Worm (Caenorhabditis elegans) whole organism, L3 larva: ENCODE measurements around the gene srx-86.

Experiments used
- ceh-28 ChIP-seq: fragments of 150-350 bp; optimal IDR thresholded peaks from 2 replicates; lab custom pipeline; 2014; ENCODE audit warnings: missing biosample characterization, missing genetic modification reagents, missing genetic modification characterization
- daf-12 ChIP-seq: fragments of 150-350 bp; optimal IDR thresholded peaks from 2 replicates; lab custom pipeline; 2014; ENCODE audit warnings: missing biosample characterization, missing genetic modification reagents, missing genetic modification characterization
- egl-5 ChIP-seq: fragments of 150-350 bp; optimal IDR thresholded peaks from 2 replicates; lab custom pipeline; 2017; ENCODE audit warnings: missing biosample characterization, missing genetic modification reagents, missing genetic modification characterization, inconsistent platforms
- elt-1 ChIP-seq: fragments of 150-350 bp; optimal IDR thresholded peaks from 2 replicates; lab custom pipeline; 2014; ENCODE audit warnings: missing biosample characterization, missing genetic modification characterization
- elt-2 ChIP-seq: sonication (generic microtip); optimal IDR thresholded peaks from 2 replicates; lab custom pipeline; 2016; ENCODE audit warnings: missing genetic modification reagents, mild to moderate bottlenecking, missing genetic modification characterization, missing compliant biosample characterization
- elt-3 ChIP-seq, 3 experiments: fragments of 150-350 bp in 1 of 3; sonication (generic microtip) in 2 of 3; optimal IDR thresholded peaks; 2 replicates in 2 of 3; 4 replicates in 1 of 3; lab custom pipeline; 2014 to 2017; ENCODE audit warnings: missing biosample characterization in 3 of 3, missing genetic modification characterization in 3 of 3
- eor-1 ChIP-seq, 2 experiments: fragments of 150-350 bp; optimal IDR thresholded peaks; 2 replicates each; lab custom pipeline; 2014 to 2018; ENCODE audit warnings: missing biosample characterization in 2 of 2, missing genetic modification characterization in 2 of 2
- fkh-10 ChIP-seq: sonication (generic microtip); optimal IDR thresholded peaks from 2 replicates; lab custom pipeline; 2017; ENCODE audit warnings: missing biosample characterization, missing genetic modification reagents, missing genetic modification characterization
- fkh-2 ChIP-seq: fragments of 150-350 bp; optimal IDR thresholded peaks from 2 replicates; lab custom pipeline; 2014; ENCODE audit warnings: missing biosample characterization, missing genetic modification reagents, missing genetic modification characterization
- fos-1 ChIP-seq: fragments of 150-350 bp; optimal IDR thresholded peaks from 2 replicates; lab custom pipeline; 2014; ENCODE audit warnings: missing biosample characterization, missing genetic modification characterization
- hmg-11 ChIP-seq: sonication (generic microtip); optimal IDR thresholded peaks from 2 replicates; lab custom pipeline; 2016; ENCODE audit warnings: missing genetic modification characterization, missing compliant biosample characterization
- jun-1 ChIP-seq: fragments of 150-350 bp; optimal IDR thresholded peaks from 2 replicates; lab custom pipeline; 2014; ENCODE audit warnings: missing biosample characterization, missing genetic modification reagents, missing genetic modification characterization
- lin-15B ChIP-seq: fragments of 150-350 bp; optimal IDR thresholded peaks from 2 replicates; lab custom pipeline; 2014; ENCODE audit warnings: missing biosample characterization, missing genetic modification characterization
- lin-39 ChIP-seq: fragments of 150-350 bp; optimal IDR thresholded peaks from 2 replicates; lab custom pipeline; 2018; ENCODE audit warnings: missing biosample characterization, missing genetic modification reagents, missing genetic modification characterization
- lsy-12 ChIP-seq: sonication (generic microtip); optimal IDR thresholded peaks from 2 replicates; lab custom pipeline; 2016; ENCODE audit warnings: mild to moderate bottlenecking, missing genetic modification characterization, missing compliant biosample characterization
- mml-1 ChIP-seq: fragments of 150-350 bp; sonication (generic microtip); optimal IDR thresholded peaks from 3 replicates; lab custom pipeline; 2014; ENCODE audit warnings: missing biosample characterization, missing genetic modification characterization
- nfya-1 ChIP-seq: sonication (generic microtip); optimal IDR thresholded peaks from 2 replicates; lab custom pipeline; 2017; ENCODE audit warnings: missing genetic modification characterization, mild to moderate bottlenecking, missing compliant biosample characterization, antibody characterized with exemption, moderate library complexity; ENCODE audit not compliant: insufficient read depth
- nhr-11 ChIP-seq: fragments of 150-350 bp; optimal IDR thresholded peaks from 2 replicates; lab custom pipeline; 2014; ENCODE audit warnings: missing biosample characterization, missing genetic modification characterization
- nhr-23 ChIP-seq: fragments of 150-350 bp; optimal IDR thresholded peaks from 2 replicates; lab custom pipeline; 2014; ENCODE audit warnings: missing biosample characterization, missing genetic modification reagents, missing genetic modification characterization
- nhr-237 ChIP-seq: fragments of 150-350 bp; optimal IDR thresholded peaks from 2 replicates; lab custom pipeline; 2014; ENCODE audit warnings: missing biosample characterization, missing genetic modification characterization
- nhr-25 ChIP-seq: sonication (generic microtip); optimal IDR thresholded peaks from 2 replicates; lab custom pipeline; 2017; ENCODE audit warnings: missing biosample characterization, missing genetic modification characterization
- nhr-28 ChIP-seq: fragments of 150-350 bp; optimal IDR thresholded peaks from 2 replicates; lab custom pipeline; 2014; ENCODE audit warnings: missing biosample characterization, missing genetic modification characterization
- nhr-43 ChIP-seq: sonication (generic microtip); optimal IDR thresholded peaks from 2 replicates; lab custom pipeline; 2016; ENCODE audit warnings: mild to moderate bottlenecking, missing genetic modification characterization, missing compliant biosample characterization; ENCODE audit not compliant: poor library complexity, severe bottlenecking
- nhr-67 ChIP-seq: fragments of 150-350 bp; optimal IDR thresholded peaks from 2 replicates; lab custom pipeline; 2014; ENCODE audit warnings: missing biosample characterization, missing genetic modification characterization
- nhr-76 ChIP-seq: fragments of 150-350 bp; sonication (generic microtip); optimal IDR thresholded peaks from 5 replicates; lab custom pipeline; 2014; ENCODE audit warnings: missing biosample characterization, missing genetic modification characterization
- pha-4 ChIP-seq: fragments of 150-350 bp; optimal IDR thresholded peaks from 2 replicates; lab custom pipeline; 2014; ENCODE audit warnings: missing biosample characterization, missing genetic modification reagents, missing genetic modification characterization
- pqm-1 ChIP-seq: fragments of 150-350 bp; optimal IDR thresholded peaks from 2 replicates; lab custom pipeline; 2017; ENCODE audit warnings: missing biosample characterization, missing genetic modification characterization, inconsistent platforms
- skn-1 ChIP-seq: fragments of 150-350 bp; optimal IDR thresholded peaks from 2 replicates; lab custom pipeline; 2014; ENCODE audit warnings: missing biosample characterization, missing genetic modification characterization
- ztf-11 ChIP-seq: fragments of 150-350 bp; optimal IDR thresholded peaks from 2 replicates; lab custom pipeline; 2014; ENCODE audit warnings: missing biosample characterization, missing genetic modification characterization

The srx-86 gene

DNA sequence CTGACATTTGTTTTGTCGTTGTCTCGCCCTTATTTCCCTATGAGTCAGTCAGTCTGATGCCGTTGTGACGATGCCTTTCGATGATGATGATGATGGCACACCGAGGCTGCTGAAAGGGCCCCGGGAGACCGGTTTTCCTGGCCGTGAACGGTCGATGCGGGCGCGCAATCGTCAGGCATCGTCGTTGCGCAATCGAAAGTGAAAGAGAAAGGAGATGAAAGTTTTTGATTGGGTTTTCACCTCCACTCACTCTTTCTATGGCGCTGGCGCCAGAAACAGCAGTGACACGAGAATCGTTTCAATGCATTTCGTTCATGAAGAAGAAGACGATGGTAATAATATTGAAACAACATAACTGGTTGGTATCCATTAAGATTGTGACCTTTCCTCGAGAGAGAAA, 29.8 kb upstream of the srx-86 start (continued):
- TF ChIP-seq lin-15B (tag; lab: Kevin White, UChicago), result no peak
- no peak for TF ChIP-seq daf-12 (tag; lab: Kevin White, UChicago)
- TF ChIP-seq nhr-28 (tag; lab: Kevin White, UChicago), result no peak

DNA sequence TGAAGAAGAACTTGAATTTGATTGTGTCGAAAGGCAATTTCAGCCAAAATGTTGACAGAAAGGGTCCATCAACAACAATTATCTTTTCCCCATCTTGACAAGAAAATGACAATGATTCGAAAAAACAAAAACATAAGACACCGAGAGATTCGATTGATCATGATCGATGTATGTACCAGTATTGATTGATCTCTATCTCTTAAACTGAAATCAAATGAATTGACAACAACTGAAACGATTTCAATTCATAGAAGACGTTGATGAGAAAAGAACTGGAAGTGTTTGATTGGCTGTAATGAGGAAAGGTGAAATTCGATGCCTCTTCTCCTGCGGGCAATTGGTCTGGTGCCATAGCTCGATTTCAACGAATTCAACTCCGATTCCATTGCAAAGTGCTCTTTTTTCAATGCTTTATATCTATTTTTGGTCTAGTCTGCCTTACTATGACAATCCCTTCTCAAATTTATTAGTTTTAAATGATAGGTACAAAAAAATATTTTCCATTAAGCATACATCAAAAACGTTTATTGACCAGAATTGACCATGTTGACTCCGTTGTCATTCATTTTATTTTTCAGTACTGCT, 29.3 kb upstream of the srx-86 start:
- TF ChIP-seq elt-3 (tag; optimal IDR thresholded peaks at IDR 0.05; lab: Kevin White, UChicago) (no peak), ztf-11 (no peak), elt-1 (peak; percentile 41), nhr-67 (tag; lab: Kevin White, UChicago) (no peak), nhr-11 (tag; lab: Kevin White, UChicago) (no peak), daf-12 (tag; lab: Kevin White, UChicago) (no peak), fkh-10 (GFP tag; lab: Kevin White, UChicago) (no peak), nhr-76 (no peak), nhr-25 (tag; lab: Kevin White, UChicago) (no peak)

DNA sequence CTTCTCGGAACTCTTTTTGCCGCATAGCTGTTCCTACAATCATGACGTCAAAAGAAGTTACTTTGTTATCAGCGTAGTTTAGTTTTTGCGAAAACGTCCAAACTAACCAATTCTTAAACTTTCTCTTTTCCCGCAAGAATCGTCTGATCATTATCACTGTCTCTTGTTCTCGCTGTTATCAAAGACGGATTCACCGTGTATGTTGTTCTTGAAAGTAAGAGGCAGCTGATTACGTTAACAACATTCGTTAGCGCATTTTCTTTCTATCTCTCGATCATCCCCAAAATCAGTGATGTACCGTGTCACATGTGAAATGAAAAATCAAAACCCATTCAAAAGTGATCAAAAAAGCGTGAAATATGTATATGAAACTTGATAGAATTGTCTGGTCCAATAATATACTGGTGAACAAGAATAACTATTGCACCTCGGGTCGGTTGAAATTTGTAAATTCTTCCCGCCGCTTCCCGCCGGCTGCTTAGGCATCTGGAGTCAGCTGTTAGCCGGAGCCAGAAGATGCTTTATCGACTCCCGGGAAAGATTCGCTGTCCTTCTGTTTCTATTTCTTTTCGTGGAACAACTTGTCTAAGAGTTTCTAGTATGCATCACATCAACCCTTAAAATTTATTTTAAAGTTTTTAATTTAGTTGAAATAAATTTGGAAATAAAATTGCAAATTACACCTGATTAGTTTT, 28.1 kb upstream of the srx-86 start:
- TF ChIP-seq elt-3 (tag; optimal IDR thresholded peaks at IDR 0.05; lab: Kevin White, UChicago) (peak in 1 of 3 experiments; percentile 30), mml-1 (tag; lab: Kevin White, UChicago) (no peak), nhr-25 (tag; lab: Kevin White, UChicago) (peak; percentile 34), nhr-237 (no peak), elt-1 (no peak), jun-1 (tag; lab: Kevin White, UChicago) (peak; percentile 49), egl-5 (tag; lab: Kevin White, UChicago) (no peak), nhr-23 (tag; lab: Kevin White, UChicago) (peak; percentile 24), nhr-43 (tag; lab: Kevin White, UChicago) (peak; percentile 65), pha-4 (tag; lab: Kevin White, UChicago) (peak; percentile 13), elt-2 (tag; lab: Kevin White, UChicago) (peak; percentile 92), pqm-1 (tag; lab: Kevin White, UChicago) (peak; percentile 96), hmg-11 (tag; lab: Kevin White, UChicago) (no peak)
- TF ChIP-seq, all 47 proteins: peak for 8

DNA sequence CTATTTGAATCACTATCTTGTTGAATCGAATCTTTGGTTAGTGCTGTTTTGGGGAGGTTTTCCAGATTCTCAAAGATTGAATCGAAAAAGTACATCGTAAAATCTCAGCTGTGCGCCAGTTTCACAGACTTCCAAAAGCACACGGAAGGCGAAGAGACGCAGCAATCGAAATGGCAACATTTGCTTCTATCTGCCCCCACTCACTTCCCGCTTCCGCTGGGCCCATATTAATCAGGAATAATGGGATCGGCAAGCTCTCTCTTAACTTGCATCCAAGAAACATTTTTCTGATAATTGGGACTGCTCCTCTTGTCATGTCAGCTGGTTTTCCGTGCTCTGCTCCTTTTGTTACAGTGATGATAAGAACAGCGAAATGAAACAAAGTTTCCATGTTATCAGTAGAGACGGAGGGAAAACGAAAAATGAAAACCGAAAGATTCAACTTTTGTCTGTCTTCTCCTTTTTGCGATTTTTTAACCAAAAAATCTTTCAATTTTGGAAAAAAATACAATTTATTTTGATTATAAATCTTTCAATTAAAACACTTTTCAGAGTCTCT, 27.2 kb upstream of the srx-86 start:
- no peak for TF ChIP-seq skn-1 (tag; lab: Kevin White, UChicago)
- TF ChIP-seq elt-2 (tag; lab: Kevin White, UChicago), result peak; percentile 77
- TF ChIP-seq lin-15B (tag; lab: Kevin White, UChicago), result no peak
- TF ChIP-seq pha-4 (tag; lab: Kevin White, UChicago), result peak; percentile 11
- TF ChIP-seq egl-5 (tag; lab: Kevin White, UChicago), result peak; percentile 96
- TF ChIP-seq lin-39, result peak; percentile 77
- TF ChIP-seq nfya-1 (tag; lab: Kevin White, UChicago), result peak; percentile 14
- no peak for TF ChIP-seq elt-1
- TF ChIP-seq nhr-11 (tag; lab: Kevin White, UChicago), result peak; percentile 11
- TF ChIP-seq pqm-1 (tag; lab: Kevin White, UChicago), result peak; percentile 79
- TF ChIP-seq ceh-28, result no peak

DNA sequence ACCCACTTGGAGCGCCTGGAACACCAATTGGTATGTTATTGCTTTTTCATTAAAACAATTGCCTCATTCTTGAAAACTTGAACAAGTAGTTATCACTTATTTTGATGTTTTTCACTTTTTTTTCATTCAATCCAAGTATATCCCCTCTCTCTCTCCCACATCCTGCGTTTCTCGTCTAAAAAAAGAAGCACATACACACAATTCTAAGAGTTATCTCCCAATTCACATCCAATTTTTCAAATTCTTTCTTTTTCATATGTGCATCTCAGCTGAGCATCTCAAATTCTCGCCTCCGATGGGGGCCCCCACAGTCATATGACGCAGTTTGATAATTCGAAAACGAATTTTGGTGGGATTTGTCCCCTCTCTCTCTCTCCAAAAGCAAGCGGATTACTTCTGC, 26.1 kb upstream of the srx-86 start:
- no peak for TF ChIP-seq elt-1
- TF ChIP-seq nhr-23 (tag; lab: Kevin White, UChicago), result no peak
- TF ChIP-seq eor-1 (tag; optimal IDR thresholded peaks at IDR 0.05; lab: Kevin White, UChicago), result no peak
- no peak for TF ChIP-seq lsy-12 (tag; lab: Kevin White, UChicago)
- TF ChIP-seq nhr-43 (tag; lab: Kevin White, UChicago), result no peak

DNA sequence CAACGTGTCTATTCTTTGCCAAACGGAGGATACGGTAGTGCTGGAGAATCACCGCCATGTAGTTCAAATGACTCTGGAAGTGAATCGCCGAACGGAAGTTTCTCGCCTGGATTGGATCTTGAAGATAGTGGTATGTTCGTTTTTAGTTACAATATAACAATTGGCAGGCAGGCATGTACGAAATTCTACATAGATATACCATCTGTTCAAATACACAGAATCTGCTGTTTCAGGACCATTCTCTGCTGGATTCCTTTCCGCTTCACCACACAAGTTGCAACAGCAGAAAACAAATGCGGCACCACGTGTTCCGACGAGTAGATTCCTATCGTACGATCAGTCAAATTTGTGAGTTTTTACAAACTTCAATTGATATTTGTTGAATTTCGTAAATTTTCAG, 23.2 kb upstream of the srx-86 start:
- TF ChIP-seq elt-3 (tag; optimal IDR thresholded peaks at IDR 0.05; lab: Kevin White, UChicago) (no peak), fkh-2 (tag; lab: Kevin White, UChicago) (no peak), eor-1 (tag; optimal IDR thresholded peaks at IDR 0.05; lab: Kevin White, UChicago) (no peak), hmg-11 (tag; lab: Kevin White, UChicago) (no peak), daf-12 (tag; lab: Kevin White, UChicago) (no peak), nhr-76 (no peak), mml-1 (tag; lab: Kevin White, UChicago) (no peak), ceh-28 (no peak), fos-1 (tag; lab: Kevin White, UChicago) (no peak), nhr-28 (tag; lab: Kevin White, UChicago) (no peak)
